Fruit fly (Drosophila melanogaster) whole organism, adult: ENCODE data around the gene Desat2.
A peak's percentile ranks its signal among the peaks of the same experiment; 100 is the strongest.

Source experiments
- CG11617 ChIP-seq: fragments of 200-800 bp; sonication (Bioruptor generic); optimal IDR thresholded peaks from 2 replicates; lab custom pipeline; 2017; ENCODE audit warnings: mild to moderate bottlenecking, missing biosample characterization, missing genetic modification reagents, missing genetic modification characterization
- CG12768 ChIP-seq: fragments of 200-800 bp; sonication (Bioruptor generic); optimal IDR thresholded peaks from 2 replicates; lab custom pipeline; 2017; ENCODE audit warnings: missing biosample characterization, missing genetic modification characterization, mild to moderate bottlenecking, moderate library complexity, missing genetic modification reagents
- CG14711 ChIP-seq: fragments of 200-800 bp; sonication (Bioruptor generic); optimal IDR thresholded peaks from 2 replicates; lab custom pipeline; 2018; ENCODE audit warnings: missing biosample characterization, mild to moderate bottlenecking, missing genetic modification characterization, moderate library complexity
- CG1620 ChIP-seq: fragments of 200-800 bp; sonication (Bioruptor generic); optimal IDR thresholded peaks from 2 replicates; lab custom pipeline; 2016; ENCODE audit warnings: missing biosample characterization, missing genetic modification characterization
- CG33017 ChIP-seq: fragments of 200-800 bp; sonication (Bioruptor generic); optimal IDR thresholded peaks from 2 replicates; lab custom pipeline; 2018; ENCODE audit warnings: missing biosample characterization, mild to moderate bottlenecking, missing genetic modification characterization, moderate library complexity
- CG5204 ChIP-seq: fragments of 200-800 bp; sonication (Bioruptor generic); optimal IDR thresholded peaks from 2 replicates; lab custom pipeline; 2016; ENCODE audit warnings: missing biosample characterization, missing genetic modification characterization
- CG7045 ChIP-seq: fragments of 200-800 bp; sonication (Bioruptor generic); optimal IDR thresholded peaks from 2 replicates; lab custom pipeline; 2017; ENCODE audit warnings: missing biosample characterization, mild to moderate bottlenecking, missing genetic modification characterization
- CG7101 ChIP-seq: fragments of 200-800 bp; sonication (Bioruptor generic); optimal IDR thresholded peaks from 2 replicates; lab custom pipeline; 2018; ENCODE audit warnings: missing biosample characterization, mild to moderate bottlenecking, missing genetic modification characterization, moderate library complexity
- Clk ChIP-seq: fragments of 200-800 bp; sonication (Bioruptor generic); optimal IDR thresholded peaks from 2 replicates; lab custom pipeline; 2017; ENCODE audit warnings: missing biosample characterization, missing genetic modification characterization
- Crg-1 ChIP-seq: fragments of 200-800 bp; sonication (Bioruptor generic); optimal IDR thresholded peaks from 2 replicates; lab custom pipeline; 2016; ENCODE audit warnings: missing biosample characterization, missing genetic modification characterization
- Hr96 ChIP-seq: fragments of 200-800 bp; sonication (Bioruptor generic); optimal IDR thresholded peaks from 2 replicates; lab custom pipeline; 2016; ENCODE audit warnings: missing biosample characterization, missing genetic modification characterization
- Mnt ChIP-seq: fragments of 200-800 bp; sonication (Bioruptor generic); optimal IDR thresholded peaks from 2 replicates; lab custom pipeline; 2016; ENCODE audit warnings: missing biosample characterization, mild to moderate bottlenecking, missing genetic modification characterization
- bab1 ChIP-seq: fragments of 200-800 bp; sonication (Bioruptor generic); optimal IDR thresholded peaks from 3 replicates; lab custom pipeline; 2019; ENCODE audit warnings: missing biosample characterization, mild to moderate bottlenecking, missing genetic modification characterization, moderate library complexity
- cic ChIP-seq: fragments of 200-800 bp; sonication (Bioruptor generic); optimal IDR thresholded peaks from 2 replicates; lab custom pipeline; 2017; ENCODE audit warnings: missing biosample characterization, mild to moderate bottlenecking, missing genetic modification characterization, moderate library complexity
- cnc ChIP-seq, 2 experiments: fragments of >200 bp; optimal IDR thresholded peaks; 2 replicates each; lab custom pipeline; 2017
- kay ChIP-seq: fragments of 200-800 bp; sonication (Bioruptor generic); peaks from one replicate; lab custom pipeline; 2016; ENCODE audit warnings: missing biosample characterization, missing genetic modification characterization, borderline replicate concordance
- ovo ChIP-seq: fragments of 200-800 bp; sonication (Bioruptor generic); optimal IDR thresholded peaks from 2 replicates; lab custom pipeline; 2016; ENCODE audit warnings: missing biosample characterization, missing genetic modification characterization
- pad ChIP-seq: fragments of 200-800 bp; sonication (Bioruptor generic); optimal IDR thresholded peaks from 3 replicates; lab custom pipeline; 2017; ENCODE audit warnings: missing biosample characterization, missing genetic modification characterization, mild to moderate bottlenecking, moderate library complexity, missing genetic modification reagents
- tj ChIP-seq: fragments of 200-800 bp; sonication (Bioruptor generic); optimal IDR thresholded peaks from 3 replicates; lab custom pipeline; 2017; ENCODE audit warnings: missing biosample characterization, mild to moderate bottlenecking, missing genetic modification characterization, moderate library complexity
- toe ChIP-seq: fragments of 200-800 bp; sonication (Bioruptor generic); optimal IDR thresholded peaks from 2 replicates; lab custom pipeline; 2016; ENCODE audit warnings: missing biosample characterization, missing genetic modification characterization

The Desat2 gene

dm6 chr3R:12402935-12403334, 33.1 kb upstream of the Desat2 start:
- TF ChIP-seq CG5204 (peak; percentile 96), CG7045 (GFP tag; lab: Kevin White, UChicago) (peak; percentile 100), CG11617 (GFP tag; lab: Kevin White, UChicago) (peak; percentile 97), Clk (peak; percentile 95), bab1 (GFP tag; lab: Kevin White, UChicago) (peak; percentile 98), CG1620 (peak; percentile 86), cic (peak; percentile 88), kay (GFP tag; lab: Kevin White, UChicago) (peak; percentile 99), CG7101 (tag; lab: Kevin White, UChicago) (peak; percentile 99), cnc (optimal IDR thresholded peaks at IDR 0.05; lab: Kevin White, UChicago) (no peak), pad (peak; percentile 87), Crg-1 (GFP tag; lab: Kevin White, UChicago) (peak; percentile 85), CG33017 (tag; lab: Kevin White, UChicago) (peak; percentile 99), CG14711 (tag; lab: Kevin White, UChicago) (peak; percentile 96), toe (GFP tag; lab: Kevin White, UChicago) (peak; percentile 96), tj (GFP tag; lab: Kevin White, UChicago) (peak; percentile 79), ovo (GFP tag; lab: Kevin White, UChicago) (peak; percentile 86), Hr96 (peak; percentile 96), Mnt (GFP tag; lab: Kevin White, UChicago) (peak; percentile 91), CG12768 (GFP tag; lab: Kevin White, UChicago) (peak; percentile 98)

DNA sequence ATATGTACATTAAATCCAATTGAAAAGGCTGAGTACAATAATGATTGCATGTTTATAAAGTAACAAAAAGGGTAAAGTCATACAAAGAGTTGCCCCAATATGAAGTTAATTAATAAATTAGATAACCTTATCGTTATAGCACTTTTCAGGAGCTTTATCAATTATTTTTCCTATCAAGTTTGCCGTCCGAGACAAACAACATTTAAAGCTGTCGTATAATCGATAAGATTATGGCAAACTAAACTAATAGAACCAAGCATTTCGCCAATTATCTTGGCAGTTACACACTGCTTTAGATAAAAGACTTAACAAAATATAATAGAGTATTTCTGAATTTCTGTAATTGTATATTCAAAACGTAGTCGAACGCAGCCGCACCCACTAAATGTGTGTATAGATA, 30.9 kb upstream of the Desat2 start:
- no peak for TF ChIP-seq Crg-1 (GFP tag; lab: Kevin White, UChicago)
- TF ChIP-seq kay (GFP tag; lab: Kevin White, UChicago) = peak; percentile 77

DNA sequence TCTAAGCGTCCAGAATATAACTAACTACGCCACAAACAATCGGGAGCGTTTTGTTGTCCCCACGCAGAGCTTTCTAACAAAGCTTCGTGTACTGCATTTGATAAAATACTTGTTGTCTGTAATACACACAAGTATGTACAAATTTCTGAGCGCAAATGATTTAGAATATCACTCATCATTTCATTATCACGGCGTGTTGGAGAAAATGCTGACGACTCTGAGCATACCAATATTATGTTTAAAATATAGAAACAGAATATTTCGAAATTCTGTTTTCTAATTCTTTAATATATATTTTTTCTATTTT, 30.2 kb upstream of the Desat2 start, which contains the start of gene Cyp9f2:
Gene Cyp9f2 (minus strand): TSS at position 101 of the 307 bp plus-strand sequence.
- TF ChIP-seq CG7101 (tag; lab: Kevin White, UChicago) (no peak), cic (peak; percentile 69), ovo (GFP tag; lab: Kevin White, UChicago) (no peak), Hr96 (no peak)

dm6 chr3R:12406235-12407196, 29.5 kb upstream of the Desat2 start, which contains the start of gene CG5167:
TSS of gene CG5167 (plus strand) at chr3R:12406532.
- peak; percentile 70 for TF ChIP-seq CG11617 (GFP tag; lab: Kevin White, UChicago)
- peak; percentile 65 for TF ChIP-seq CG14711 (tag; lab: Kevin White, UChicago)
- TF ChIP-seq cic = peak; percentile 47
- TF ChIP-seq Hr96 = peak; percentile 57
- TF ChIP-seq kay (GFP tag; lab: Kevin White, UChicago) = no peak
- TF ChIP-seq pad = no peak
- peak; percentile 70 for TF ChIP-seq toe (GFP tag; lab: Kevin White, UChicago)
- no peak for TF ChIP-seq CG1620
- TF ChIP-seq Clk = no peak
- peak; percentile 25 for TF ChIP-seq ovo (GFP tag; lab: Kevin White, UChicago)
- TF ChIP-seq CG7045 (GFP tag; lab: Kevin White, UChicago) = peak; percentile 24
- TF ChIP-seq CG5204 = no peak
- peak; percentile 33 for TF ChIP-seq Mnt (GFP tag; lab: Kevin White, UChicago)
- TF ChIP-seq CG12768 (GFP tag; lab: Kevin White, UChicago) = peak; percentile 96
- peak in 1 of 2 experiments; percentile 79 for TF ChIP-seq cnc (optimal IDR thresholded peaks at IDR 0.05; lab: Kevin White, UChicago)
- peak; percentile 59 for TF ChIP-seq CG7101 (tag; lab: Kevin White, UChicago)
- TF ChIP-seq bab1 (GFP tag; lab: Kevin White, UChicago) = peak; percentile 60
- peak; percentile 69 for TF ChIP-seq CG33017 (tag; lab: Kevin White, UChicago)
- TF ChIP-seq Crg-1 (GFP tag; lab: Kevin White, UChicago) = no peak
- peak; percentile 28 for TF ChIP-seq tj (GFP tag; lab: Kevin White, UChicago)

DNA sequence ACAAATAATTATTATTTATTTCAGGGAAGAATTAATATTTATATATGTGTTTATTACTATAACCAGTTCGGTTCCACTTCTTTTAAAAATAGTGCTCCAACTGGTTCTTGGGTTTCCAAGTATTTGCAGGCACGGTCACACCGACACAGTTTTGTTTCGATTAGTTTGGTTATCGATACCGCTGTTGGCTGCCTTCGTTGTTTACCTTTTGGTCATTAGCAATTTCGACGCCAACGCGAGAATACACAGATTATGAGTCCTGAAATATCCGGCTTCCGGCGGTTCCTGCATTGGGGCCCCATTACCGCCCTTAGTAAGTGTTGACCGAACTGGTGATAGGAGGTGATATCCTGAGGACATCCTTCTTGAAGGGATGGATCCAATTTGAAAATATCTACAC, 27.9 kb upstream of the Desat2 start, which contains the start of gene CG5196:
Gene CG5196 (plus strand): TSS at position 157 of the 400 bp plus-strand sequence.
- TF ChIP-seq CG7045 (GFP tag; lab: Kevin White, UChicago) (no peak), CG14711 (tag; lab: Kevin White, UChicago) (peak; percentile 2), CG5204 (no peak), Clk (no peak), Mnt (GFP tag; lab: Kevin White, UChicago) (peak; percentile 50), ovo (GFP tag; lab: Kevin White, UChicago) (no peak), CG11617 (GFP tag; lab: Kevin White, UChicago) (peak; percentile 8), kay (GFP tag; lab: Kevin White, UChicago) (no peak), CG7101 (tag; lab: Kevin White, UChicago) (peak; percentile 35), pad (no peak), toe (GFP tag; lab: Kevin White, UChicago) (no peak), bab1 (GFP tag; lab: Kevin White, UChicago) (peak; percentile 60), cic (peak; percentile 2), CG1620 (peak; percentile 20), tj (GFP tag; lab: Kevin White, UChicago) (no peak)

DNA sequence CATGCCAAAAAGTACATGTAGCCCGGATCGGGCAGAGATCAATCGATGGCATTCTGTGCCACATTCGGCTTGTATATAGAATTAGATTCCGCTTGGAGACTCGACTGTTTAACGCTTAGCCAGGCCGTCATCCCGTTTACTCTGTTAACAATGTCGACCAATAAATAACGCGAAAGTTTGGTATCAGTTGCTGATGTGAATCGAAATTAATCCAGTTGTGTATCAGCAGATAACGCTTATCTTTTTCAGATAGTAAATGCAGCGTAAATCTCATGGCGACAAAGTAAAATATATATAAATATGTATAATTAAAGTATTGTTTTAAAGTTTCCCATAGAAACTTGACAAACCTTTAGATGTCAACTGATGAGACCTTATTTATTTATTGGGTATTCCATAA, 24.6 kb upstream of the Desat2 start:
- no peak for TF ChIP-seq CG7101 (tag; lab: Kevin White, UChicago)
